Fruit fly (Drosophila melanogaster) Kc167 (cell line): ENCODE measurements around the gene CG33927.

Source experiments
- Myc ChIP-seq: fragments of >200 bp; optimal IDR thresholded peaks from 2 replicates; lab custom pipeline; 2017; ENCODE audit warnings: missing external identifiers
- h ChIP-seq: fragments of >200 bp; optimal IDR thresholded peaks from 3 replicates; lab custom pipeline; 2018; ENCODE audit warnings: missing external identifiers
- insv ChIP-seq: fragments of >200 bp; optimal IDR thresholded peaks from 3 replicates; lab custom pipeline; 2018; ENCODE audit warnings: missing external identifiers
- psq ChIP-seq: fragments of >200 bp; optimal IDR thresholded peaks from 2 replicates; lab custom pipeline; 2017; ENCODE audit warnings: missing external identifiers
- ttk ChIP-seq: sonication (Bioruptor generic); optimal IDR thresholded peaks from 2 replicates; lab custom pipeline; 2017; ENCODE audit warnings: missing external identifiers

DNA sequence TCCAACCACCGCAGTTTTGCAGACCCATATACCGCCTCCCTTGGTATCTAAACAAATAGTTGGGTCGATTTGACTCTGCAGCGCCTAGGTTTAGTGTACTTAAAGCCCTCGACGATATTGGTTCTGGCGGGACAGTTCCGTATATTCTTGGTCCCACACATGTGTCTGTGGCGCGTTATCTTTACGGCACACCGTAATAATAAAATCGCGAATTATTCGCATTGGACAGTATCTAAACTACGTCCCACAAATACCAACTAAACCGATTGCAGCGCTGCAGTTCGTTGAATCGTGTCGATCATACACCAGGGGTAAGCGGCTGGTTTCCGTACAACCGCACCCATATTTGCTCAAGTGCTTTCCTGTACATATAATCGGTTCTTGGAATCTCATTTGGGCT is 15.6 kb upstream of the CG33927 start:
- TF ChIP-seq h (no peak), insv (lab: Kevin White, UChicago) (no peak), ttk (no peak), psq (lab: Kevin White, UChicago) (no peak), Myc (no peak)
